Fruit fly (Drosophila melanogaster) whole organism, prepupa: ENCODE results near the gene AdoR.

Experiments
- Eip93F ChIP-seq: fragments of 200-800 bp; sonication (Bioruptor generic); optimal IDR thresholded peaks from 2 replicates; lab custom pipeline; 2016; ENCODE audit warnings: missing biosample characterization, mild to moderate bottlenecking, missing genetic modification characterization
- net ChIP-seq: fragments of 200-800 bp; sonication (Bioruptor generic); optimal IDR thresholded peaks from 3 replicates; lab custom pipeline; 2016; ENCODE audit warnings: missing biosample characterization, missing genetic modification characterization

dm6 chr3R:30197796-30198195 is 48.4 kb upstream of the AdoR start:
- no peak for TF ChIP-seq Eip93F
- TF ChIP-seq net (GFP tag; lab: Kevin White, UChicago), result no peak
